Worm (Caenorhabditis elegans) whole organism, L2 larva: ENCODE data around the gene Y69H2.3.

ENCODE experiments used
- ZK546.5 ChIP-seq: sonication (generic microtip); optimal IDR thresholded peaks from 2 replicates; lab custom pipeline; 2017; ENCODE audit warnings: missing biosample characterization, missing genetic modification characterization
- aly-2 ChIP-seq: fragments of 150-350 bp; optimal IDR thresholded peaks from 2 replicates; lab custom pipeline; 2014; ENCODE audit warnings: missing biosample characterization, missing genetic modification characterization
- ama-1 ChIP-seq: fragments of 150-350 bp; optimal IDR thresholded peaks from 2 replicates; lab custom pipeline; 2018; ENCODE audit warnings: inconsistent platforms
- ceh-16 ChIP-seq: fragments of 150-350 bp; optimal IDR thresholded peaks from 2 replicates; lab custom pipeline; 2014; ENCODE audit warnings: missing biosample characterization, missing genetic modification characterization
- lin-39 ChIP-seq: fragments of 150-350 bp; optimal IDR thresholded peaks from 2 replicates; lab custom pipeline; 2014; ENCODE audit warnings: missing biosample characterization, missing genetic modification reagents, missing genetic modification characterization
- lsy-2 ChIP-seq, 2 experiments: fragments of 150-350 bp in 1 of 2; sonication (generic microtip) in 1 of 2; optimal IDR thresholded peaks; 2 replicates each; lab custom pipeline; 2014 to 2017; ENCODE audit warnings: missing biosample characterization in 2 of 2, missing genetic modification characterization in 2 of 2
- mdl-1 ChIP-seq, 2 experiments: fragments of 150-350 bp in 1 of 2; sonication (generic microtip) in 1 of 2; optimal IDR thresholded peaks; 2 replicates each; lab custom pipeline; 2017; ENCODE audit warnings: missing biosample characterization in 2 of 2, missing genetic modification characterization in 2 of 2
- nhr-11 ChIP-seq: fragments of 150-350 bp; optimal IDR thresholded peaks from 2 replicates; lab custom pipeline; 2014; ENCODE audit warnings: missing biosample characterization, missing genetic modification characterization
- nhr-237 ChIP-seq: fragments of 150-350 bp; optimal IDR thresholded peaks from 2 replicates; lab custom pipeline; 2014; ENCODE audit warnings: missing biosample characterization, missing genetic modification characterization
- nhr-6 ChIP-seq: fragments of 150-350 bp; optimal IDR thresholded peaks from 2 replicates; lab custom pipeline; 2014; ENCODE audit warnings: missing biosample characterization, missing genetic modification characterization
- unc-62 ChIP-seq: fragments of 150-350 bp; optimal IDR thresholded peaks from 2 replicates; lab custom pipeline; 2014; ENCODE audit warnings: missing biosample characterization, missing genetic modification reagents, missing genetic modification characterization
- ztf-11 ChIP-seq: sonication (generic microtip); optimal IDR thresholded peaks from 2 replicates; lab custom pipeline; 2017; ENCODE audit warnings: missing biosample characterization, missing genetic modification characterization

DNA sequence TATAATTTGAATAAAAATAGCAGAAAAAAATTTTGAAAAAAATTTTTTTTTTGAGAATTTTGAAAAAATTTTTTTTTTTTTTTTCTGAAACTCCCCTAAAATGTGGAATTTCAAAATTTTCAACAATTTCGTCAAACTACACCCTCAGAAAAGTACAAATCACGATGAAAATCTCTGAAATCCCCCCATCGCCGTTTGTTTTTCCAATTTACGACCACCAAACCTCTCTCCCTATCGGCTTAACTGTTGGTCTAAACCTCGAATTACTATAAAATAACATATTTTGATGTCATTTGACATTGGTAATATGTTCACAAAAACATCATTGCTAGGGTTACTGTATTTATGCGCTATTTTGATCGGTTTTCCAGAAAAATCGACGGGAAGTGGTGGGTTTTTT lies 6.1 kb upstream of the Y69H2.3 start, which contains the start of gene Y69H2.10:
- TF ChIP-seq ztf-11 (tag; lab: Kevin White, UChicago) = no peak
- no peak for TF ChIP-seq aly-2
- TF ChIP-seq lin-39 (tag; lab: Kevin White, UChicago) = no peak
- no peak for TF ChIP-seq unc-62 (GFP tag; lab: Kevin White, UChicago)
- TF ChIP-seq lsy-2 (tag; optimal IDR thresholded peaks at IDR 0.05; lab: Kevin White, UChicago) = no peak
- TF ChIP-seq ceh-16 = no peak
- TF ChIP-seq nhr-11 (tag; lab: Kevin White, UChicago) = no peak
- TF ChIP-seq ZK546.5 (tag; lab: Kevin White, UChicago) = no peak
- TF ChIP-seq nhr-6 (tag; lab: Kevin White, UChicago) = no peak
- no peak for TF ChIP-seq mdl-1 (tag; optimal IDR thresholded peaks at IDR 0.05; lab: Kevin White, UChicago)
- no peak for TF ChIP-seq nhr-237 (tag; lab: Kevin White, UChicago)
- TF ChIP-seq ama-1 (lab: Kevin White, UChicago) = no peak
